Fruit fly (Drosophila melanogaster): ENCODE data around the gene CLIP-190.
A peak's percentile ranks its signal among the peaks of the same experiment; 100 is the strongest.

Gene CLIP-190

dm6 chr2L:17383588-17384308, 752 bp upstream of the CLIP-190 start, which contains the start of gene Lrch (continued):
- peak; percentile 31 for TF ChIP-seq CHES-1-like (GFP tag; optimal IDR thresholded peaks at IDR 0.05)
- TF ChIP-seq CG34422 (GFP tag; IDR thresholded peaks at IDR 0.05) = peak; percentile 76; the same call in 1 of the 3 replicates
- no peak for TF ChIP-seq CG2120 (GFP tag; optimal IDR thresholded peaks at IDR 0.05)
- peak; percentile 21 for TF ChIP-seq CG13296 (GFP tag; optimal IDR thresholded peaks at IDR 0.05)
- peak; percentile 43; the same call in 1 of the 2 replicates for TF ChIP-seq CG16779 (GFP tag; IDR thresholded peaks at IDR 0.05)
- TF ChIP-seq CG15514 (GFP tag; optimal IDR thresholded peaks at IDR 0.05) = peak; percentile 38
- TF ChIP-seq D19A (tag; optimal IDR thresholded peaks at IDR 0.05) = no peak
- no peak for TF ChIP-seq dysf (GFP tag; IDR thresholded peaks at IDR 0.05)
- TF ChIP-seq HmgD (GFP tag; optimal IDR thresholded peaks at IDR 0.05) = peak; percentile 31
- peak; percentile 14 for TF ChIP-seq grau (tag; optimal IDR thresholded peaks at IDR 0.05)
- TF ChIP-seq cwo (GFP tag; optimal IDR thresholded peaks at IDR 0.05) = peak; percentile 2
- TF ChIP-seq eyg (GFP tag; optimal IDR thresholded peaks at IDR 0.05) = no peak
- TF ChIP-seq CG4282 (GFP tag; optimal IDR thresholded peaks at IDR 0.05) = no peak
- peak; percentile 8 for TF ChIP-seq CG31365 (tag; optimal IDR thresholded peaks at IDR 0.05)
- TF ChIP-seq CG11504 (tag; optimal IDR thresholded peaks at IDR 0.05) = no peak
- no peak for TF ChIP-seq CG9727 (GFP tag; optimal IDR thresholded peaks at IDR 0.05)
- TF ChIP-seq HLH3B (GFP tag; IDR thresholded peaks at IDR 0.05) = 0 out of 2 replicates have a peak, but pooled peaks have one; percentile 5
- peak; percentile 51 for TF ChIP-seq CrebB (tag; optimal IDR thresholded peaks at IDR 0.05)
- peak; percentile 8 for TF ChIP-seq nau (GFP tag; optimal IDR thresholded peaks at IDR 0.05)
- TF ChIP-seq kah (GFP tag; optimal IDR thresholded peaks at IDR 0.05) = peak; percentile 8
- no peak for TF ChIP-seq CG11696 (GFP tag; IDR thresholded peaks at IDR 0.05)
- TF ChIP-seq insv (GFP tag; optimal IDR thresholded peaks at IDR 0.05) = no peak
- no peak for TF ChIP-seq bab2 (GFP tag; optimal IDR thresholded peaks at IDR 0.05)
- TF ChIP-seq CG11456 (GFP tag; IDR thresholded peaks at IDR 0.05) = peak; percentile 70; the same call in 2 of the 3 replicates
- TF ChIP-seq Trl (optimal IDR thresholded peaks at IDR 0.05) = no peak
- peak; percentile 35 for TF ChIP-seq Trl (GFP tag; optimal IDR thresholded peaks at IDR 0.05)
- no peak for TF ChIP-seq CG15011 (GFP tag; optimal IDR thresholded peaks at IDR 0.05)
- no peak for TF ChIP-seq Xrp1 (GFP tag; IDR thresholded peaks at IDR 0.05)
- TF ChIP-seq ken (GFP tag; IDR thresholded peaks at IDR 0.05) = no peak
- no peak for TF ChIP-seq CG12744 (GFP tag; optimal IDR thresholded peaks at IDR 0.05)
- peak; percentile 86 for TF ChIP-seq Meics (GFP tag; optimal IDR thresholded peaks at IDR 0.05)
- TF ChIP-seq bcd (GFP tag; optimal IDR thresholded peaks at IDR 0.05) = peak; percentile 23
- TF ChIP-seq CG9817 (tag; optimal IDR thresholded peaks at IDR 0.05) = no peak
- peak in 1 of 3 experiments; percentile 98 for TF ChIP-seq Stat92E (GFP tag; optimal IDR thresholded peaks at IDR 0.05)
- TF ChIP-seq CG14710 (tag; optimal IDR thresholded peaks at IDR 0.05) = peak; percentile 2
- TF ChIP-seq shn (GFP tag; optimal IDR thresholded peaks at IDR 0.05) = no peak
- peak; percentile 86; the same call in 1 of the 3 replicates for TF ChIP-seq CG2199 (GFP tag; IDR thresholded peaks at IDR 0.05)
- peak; percentile 51 for TF ChIP-seq tap (tag; optimal IDR thresholded peaks at IDR 0.05)
- TF ChIP-seq CG18011 (GFP tag; optimal IDR thresholded peaks at IDR 0.05) = no peak
- peak; percentile 24; the same call in 1 of the 2 replicates for TF ChIP-seq CG31441 (GFP tag; IDR thresholded peaks at IDR 0.05)
- no peak for TF ChIP-seq CG3281 (GFP tag; optimal IDR thresholded peaks at IDR 0.05)
- peak; percentile 87 for TF ChIP-seq Dp (GFP tag; optimal IDR thresholded peaks at IDR 0.05)
- peak; percentile 81 for TF ChIP-seq CG42726 (GFP tag; IDR thresholded peaks at IDR 0.05; ENCODE audit: partially characterized antibody)
- TF ChIP-seq CG16863 (GFP tag; optimal IDR thresholded peaks at IDR 0.05) = no peak
- TF ChIP-seq Doc3 (GFP tag; IDR thresholded peaks at IDR 0.05; ENCODE audit: partially characterized antibody) = peak; percentile 57; the same call in 2 of the 3 replicates
- TF ChIP-seq CG15696 (tag; optimal IDR thresholded peaks at IDR 0.05) = no peak
- no peak for TF ChIP-seq CTCF (GFP tag; optimal IDR thresholded peaks at IDR 0.05)
- peak; percentile 33 for TF ChIP-seq B-H2 (GFP tag; optimal IDR thresholded peaks at IDR 0.05)
- TF ChIP-seq CG17359 (tag; optimal IDR thresholded peaks at IDR 0.05) = peak; percentile 40
